Worm (Caenorhabditis elegans) whole organism, L3 larva: ENCODE data around the gene K08E4.7.

ENCODE experiments used
- pha-4 ChIP-seq: fragments of 150-350 bp; optimal IDR thresholded peaks from 2 replicates; lab custom pipeline; 2014; ENCODE audit warnings: missing biosample characterization, missing genetic modification reagents, missing genetic modification characterization
- pqm-1 ChIP-seq: fragments of 150-350 bp; optimal IDR thresholded peaks from 2 replicates; lab custom pipeline; 2017; ENCODE audit warnings: missing biosample characterization, missing genetic modification characterization, inconsistent platforms
- unc-62 ChIP-seq: fragments of 150-350 bp; sonication (generic microtip); optimal IDR thresholded peaks from 4 replicates; lab custom pipeline; 2014; ENCODE audit warnings: missing biosample characterization, missing genetic modification reagents, missing genetic modification characterization

DNA sequence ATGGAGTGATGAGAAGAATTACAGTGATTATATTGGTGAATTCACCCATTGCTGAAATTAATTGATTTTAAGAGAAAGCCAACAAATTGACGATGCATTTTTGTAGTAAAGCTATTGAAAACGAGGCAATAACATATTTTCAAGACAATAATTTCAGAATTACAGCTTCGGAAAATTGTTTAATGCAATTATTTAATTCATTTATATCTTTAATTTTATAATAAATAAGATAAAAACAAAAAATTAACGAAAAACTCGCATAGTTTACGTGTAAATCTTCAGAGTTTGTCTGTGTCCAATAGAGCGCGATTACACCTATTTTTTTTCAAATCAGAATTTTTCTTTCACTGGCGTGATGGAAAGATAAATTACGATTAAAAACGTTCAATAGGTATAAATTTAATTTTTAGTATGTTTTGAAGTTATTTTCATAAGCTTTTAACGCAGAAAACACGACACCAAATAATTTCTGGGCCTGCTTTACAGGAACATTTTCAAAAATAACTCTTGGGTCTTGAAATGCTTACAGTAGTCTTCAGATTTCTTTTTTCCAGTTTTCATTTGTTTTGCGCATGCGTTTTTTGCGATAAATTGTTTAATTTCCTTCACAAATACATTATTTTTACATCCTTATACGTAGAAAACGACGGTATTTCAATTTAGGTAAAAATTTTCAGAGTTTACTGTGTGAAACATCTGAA, 2.7 kb downstream of the K08E4.7 start, which contains the start of gene tmed-1:
- TF ChIP-seq pha-4 (tag; lab: Kevin White, UChicago): no peak
- no peak for TF ChIP-seq pqm-1 (tag; lab: Kevin White, UChicago)
- no peak for TF ChIP-seq unc-62
